Worm (Caenorhabditis elegans) whole organism, L4 larva: ENCODE data around the gene srh-213.

Experiments
- D1046.2 ChIP-seq: fragments of 200-800 bp; sonication (Bioruptor generic); IDR thresholded peaks from 2 replicates; pipeline ENCODE4 v1.3.6; 2022; ENCODE audit warnings: missing genetic modification characterization, missing compliant biosample characterization
- F10B5.3 ChIP-seq: sonication (generic microtip); optimal IDR thresholded peaks from 2 replicates; lab custom pipeline; 2016; ENCODE audit warnings: mild to moderate bottlenecking, missing genetic modification characterization, missing compliant biosample characterization
- F44E2.7 ChIP-seq: fragments of 200-800 bp; sonication (Bioruptor generic); IDR thresholded peaks from 2 replicates; pipeline ENCODE4 v2.1.2; 2022; ENCODE audit warnings: missing genetic modification characterization, missing compliant biosample characterization
- F49E8.2 ChIP-seq: sonication (generic microtip); optimal IDR thresholded peaks from 2 replicates; lab custom pipeline; 2016; ENCODE audit warnings: missing compliant biosample characterization, mild to moderate bottlenecking, missing genetic modification characterization, borderline replicate concordance
- Y48G9A.11 ChIP-seq: fragments of 200-800 bp; sonication (Bioruptor generic); IDR thresholded peaks from 2 replicates; pipeline ENCODE4 v1.3.6; 2022; ENCODE audit warnings: missing genetic modification reagents, missing genetic modification characterization, missing compliant biosample characterization
- ZK337.2 ChIP-seq: fragments of 200-800 bp; sonication (Bioruptor generic); IDR thresholded peaks from 2 replicates; pipeline ENCODE4 v1.3.6; 2022; ENCODE audit warnings: missing genetic modification reagents, missing genetic modification characterization, missing compliant biosample characterization
- aha-1 ChIP-seq: fragments of 150-350 bp; peaks from one replicate; lab custom pipeline; 2014; ENCODE audit warnings: missing biosample characterization, missing genetic modification characterization
- arid-1 ChIP-seq: fragments of 200-800 bp; sonication (Bioruptor generic); conservative IDR thresholded peaks from 2 replicates; pipeline ENCODE4 v1.3.6; 2022; ENCODE audit warnings: missing genetic modification reagents, missing genetic modification characterization, missing compliant biosample characterization
- ceh-32 ChIP-seq: sonication (generic microtip); optimal IDR thresholded peaks from 2 replicates; lab custom pipeline; 2016; ENCODE audit warnings: mild to moderate bottlenecking, missing genetic modification characterization, missing compliant biosample characterization; ENCODE audit not compliant: poor library complexity
- ctbp-1 ChIP-seq: fragments of 200-800 bp; sonication (Bioruptor generic); IDR thresholded peaks from 2 replicates; pipeline ENCODE4 v1.3.6; 2022; ENCODE audit warnings: missing genetic modification reagents, missing genetic modification characterization, missing compliant biosample characterization
- daf-8 ChIP-seq: fragments of 200-800 bp; sonication (Bioruptor generic); IDR thresholded peaks from 2 replicates; pipeline ENCODE4 v1.3.6; 2022; ENCODE audit warnings: missing genetic modification characterization, missing compliant biosample characterization
- dmd-8 ChIP-seq: fragments of 200-800 bp; sonication (Bioruptor generic); IDR thresholded peaks from 2 replicates; pipeline ENCODE4 v1.3.6; 2022; ENCODE audit warnings: missing genetic modification characterization, missing compliant biosample characterization
- duxl-1 ChIP-seq: sonication (generic microtip); optimal IDR thresholded peaks from 2 replicates; lab custom pipeline; 2016; ENCODE audit warnings: mild to moderate bottlenecking, missing genetic modification characterization, moderate library complexity, missing compliant biosample characterization; ENCODE audit not compliant: poor library complexity
- egl-27 ChIP-seq: sonication (generic microtip); optimal IDR thresholded peaks from 3 replicates; lab custom pipeline; 2017; ENCODE audit warnings: missing biosample characterization, missing genetic modification reagents, missing genetic modification characterization
- egl-43 ChIP-seq: fragments of 200-800 bp; sonication (Bioruptor generic); IDR thresholded peaks from 2 replicates; pipeline ENCODE4 v1.3.6; 2022; ENCODE audit warnings: missing genetic modification reagents, missing genetic modification characterization, missing compliant biosample characterization
- fkh-10 ChIP-seq: fragments of 150-350 bp; optimal IDR thresholded peaks from 2 replicates; lab custom pipeline; 2014; ENCODE audit warnings: missing biosample characterization, missing genetic modification reagents, missing genetic modification characterization
- hif-1 ChIP-seq, 2 experiments: sonication (generic microtip); optimal IDR thresholded peaks; 2 replicates each; lab custom pipeline; 2016 to 2017; ENCODE audit warnings: missing compliant biosample characterization in 2 of 2, missing genetic modification characterization in 2 of 2, missing genetic modification reagents in 2 of 2, missing genotype in 2 of 2, mild to moderate bottlenecking in 1 of 2
- hlh-11 ChIP-seq: fragments of 200-800 bp; sonication (Bioruptor generic); optimal IDR thresholded peaks from 2 replicates; lab custom pipeline; 2018; ENCODE audit warnings: mild to moderate bottlenecking, missing genetic modification characterization, missing compliant biosample characterization
- hlh-30 ChIP-seq: sonication (generic microtip); optimal IDR thresholded peaks from 2 replicates; lab custom pipeline; 2017; ENCODE audit warnings: antibody characterized with exemption, mild to moderate bottlenecking, missing genetic modification characterization, missing compliant biosample characterization; ENCODE audit not compliant: insufficient read depth
- lin-1 ChIP-seq: fragments of 200-800 bp; sonication (Bioruptor generic); IDR thresholded peaks from 2 replicates; pipeline ENCODE4 v1.3.6; 2022; ENCODE audit warnings: missing genetic modification reagents, missing genetic modification characterization, missing compliant biosample characterization
- lin-13 ChIP-seq: fragments of 150-350 bp; optimal IDR thresholded peaks from 2 replicates; lab custom pipeline; 2014; ENCODE audit warnings: missing biosample characterization, missing genetic modification reagents, missing genetic modification characterization
- lin-29 ChIP-seq: fragments of 200-800 bp; sonication (Bioruptor generic); IDR thresholded peaks from 2 replicates; pipeline ENCODE4 v1.3.6; 2022; ENCODE audit warnings: missing genetic modification reagents, missing genetic modification characterization, missing compliant biosample characterization
- lin-38 ChIP-seq: fragments of 200-800 bp; sonication (Bioruptor generic); IDR thresholded peaks from 2 replicates; pipeline ENCODE4 v1.3.6; 2022; ENCODE audit warnings: missing genetic modification reagents, missing genetic modification characterization, missing compliant biosample characterization
- lir-3 ChIP-seq: sonication (generic microtip); optimal IDR thresholded peaks from 2 replicates; lab custom pipeline; 2016; ENCODE audit warnings: mild to moderate bottlenecking, missing genetic modification characterization, missing compliant biosample characterization
- mdt-29 ChIP-seq: fragments of 200-800 bp; sonication (Bioruptor generic); IDR thresholded peaks from 2 replicates; pipeline ENCODE4 v1.3.6; 2022; ENCODE audit warnings: missing genetic modification reagents, missing genetic modification characterization, missing compliant biosample characterization
- mep-1 ChIP-seq: fragments of 150-350 bp; sonication (generic microtip); optimal IDR thresholded peaks from 3 replicates; lab custom pipeline; 2014; ENCODE audit warnings: missing biosample characterization, missing genetic modification characterization
- nhr-237 ChIP-seq: sonication (generic microtip); optimal IDR thresholded peaks from 2 replicates; lab custom pipeline; 2017; ENCODE audit warnings: missing biosample characterization, missing genetic modification characterization
- nhr-28 ChIP-seq: fragments of 150-350 bp; optimal IDR thresholded peaks from 2 replicates; lab custom pipeline; 2014; ENCODE audit warnings: missing biosample characterization, missing genetic modification characterization
- php-3 ChIP-seq: fragments of 200-800 bp; sonication (Bioruptor generic); IDR thresholded peaks from 2 replicates; pipeline ENCODE4 v1.3.6; 2022; ENCODE audit warnings: missing genetic modification reagents, missing genetic modification characterization, missing compliant biosample characterization
- pqm-1 ChIP-seq: sonication (generic microtip); optimal IDR thresholded peaks from 2 replicates; lab custom pipeline; 2017; ENCODE audit warnings: missing biosample characterization, missing genetic modification characterization
- rbr-2 ChIP-seq: sonication (generic microtip); optimal IDR thresholded peaks from 2 replicates; lab custom pipeline; 2016; ENCODE audit warnings: missing genotype, missing genetic modification characterization, missing compliant biosample characterization
- set-16 ChIP-seq: fragments of 200-800 bp; sonication (Bioruptor generic); IDR thresholded peaks from 2 replicates; pipeline ENCODE4 v1.3.6; 2022; ENCODE audit warnings: missing genetic modification reagents, missing genetic modification characterization, missing compliant biosample characterization
- snpc-1.2 ChIP-seq: fragments of 200-800 bp; sonication (Bioruptor generic); IDR thresholded peaks from 2 replicates; pipeline ENCODE4 v1.3.6; 2022; ENCODE audit warnings: missing genetic modification reagents, missing genetic modification characterization, missing compliant biosample characterization
- spr-3 ChIP-seq: fragments of 200-800 bp; sonication (Bioruptor generic); optimal IDR thresholded peaks from 2 replicates; lab custom pipeline; 2018; ENCODE audit warnings: mild to moderate bottlenecking, missing genetic modification characterization, missing compliant biosample characterization
- tag-97 ChIP-seq: fragments of 200-800 bp; sonication (Bioruptor generic); IDR thresholded peaks from 2 replicates; pipeline ENCODE4 v1.3.6; 2022; ENCODE audit warnings: missing genetic modification characterization, missing compliant biosample characterization
- unc-39 ChIP-seq: sonication (generic microtip); optimal IDR thresholded peaks from 2 replicates; lab custom pipeline; 2017; ENCODE audit warnings: missing biosample characterization, missing genetic modification characterization
- unc-62 ChIP-seq, 3 experiments: fragments of 150-350 bp in 1 of 3; sonication (generic microtip); optimal IDR thresholded peaks in 2 of 3; peaks in 1 of 3; 1 replicate in 1 of 3; 2 replicates in 2 of 3; lab custom pipeline; 2014 to 2017; ENCODE audit warnings: missing biosample characterization in 3 of 3, missing genetic modification characterization in 3 of 3, missing genetic modification reagents in 3 of 3, missing genotype in 1 of 3
- vab-7 ChIP-seq: fragments of 200-800 bp; sonication (Bioruptor generic); IDR thresholded peaks from 2 replicates; pipeline ENCODE4 v1.3.6; 2022; ENCODE audit warnings: missing genetic modification reagents, missing genetic modification characterization, missing compliant biosample characterization
- zag-1 ChIP-seq: fragments of 150-350 bp; optimal IDR thresholded peaks from 2 replicates; lab custom pipeline; 2014; ENCODE audit warnings: missing biosample characterization, missing genetic modification characterization
- zfp-3 ChIP-seq: fragments of 200-800 bp; sonication (Bioruptor generic); conservative IDR thresholded peaks from 2 replicates; pipeline ENCODE4 v1.3.6; 2022; ENCODE audit warnings: missing genetic modification reagents, missing genetic modification characterization, missing compliant biosample characterization
- zip-2 ChIP-seq: fragments of 150-350 bp; optimal IDR thresholded peaks from 2 replicates; lab custom pipeline; 2014; ENCODE audit warnings: missing biosample characterization, missing genetic modification characterization
- ztf-7 ChIP-seq: fragments of 150-350 bp; optimal IDR thresholded peaks from 2 replicates; lab custom pipeline; 2014; ENCODE audit warnings: missing biosample characterization, missing genetic modification characterization

srh-213 gene

DNA sequence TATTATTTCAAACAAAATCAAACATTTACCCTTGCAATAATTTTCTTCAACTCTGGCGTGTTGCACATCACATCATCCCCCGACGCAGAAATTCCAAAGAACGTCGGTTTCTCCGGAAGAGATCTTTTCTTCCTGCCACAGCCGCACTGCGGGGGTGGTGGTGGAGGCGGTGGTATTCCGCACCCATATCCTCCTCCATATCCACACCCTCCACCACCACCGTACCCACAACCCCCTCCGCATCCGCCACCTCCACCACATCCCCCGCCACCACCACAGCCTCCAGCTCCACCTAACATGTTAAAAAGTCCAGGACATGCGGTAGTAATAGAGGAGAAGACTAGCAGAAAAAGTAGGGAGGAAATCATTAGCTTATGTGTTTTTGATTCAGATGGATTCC lies 40.0 kb downstream of the srh-213 start, which contains the start of gene grl-29:
TSS of gene grl-29 (minus strand) at position 368 of the 400 bp plus-strand sequence.
- TF ChIP-seq egl-43 (GFP tag; lab: Robert Waterston, UW) (peak; percentile 70), set-16 (GFP tag; lab: Robert Waterston, UW) (peak; percentile 88; the same call in 1 of the 2 replicates), Y48G9A.11 (GFP tag; lab: Robert Waterston, UW) (no peak)
- TF ChIP-seq, all 104 proteins: peak for 2

- TF ChIP-seq hlh-11 (tag; lab: Kevin White, UChicago): no peak
- no peak for TF ChIP-seq set-16 (GFP tag; lab: Robert Waterston, UW)
- no peak for TF ChIP-seq ztf-7 (tag; lab: Kevin White, UChicago)
- no peak for TF ChIP-seq daf-8 (GFP tag; lab: Robert Waterston, UW)
- no peak for TF ChIP-seq spr-3 (GFP tag; lab: Kevin White, UChicago)
- no peak for TF ChIP-seq ceh-32 (tag; lab: Kevin White, UChicago)
- TF ChIP-seq lin-29 (GFP tag; lab: Robert Waterston, UW): no peak
- TF ChIP-seq F44E2.7: no peak
- TF ChIP-seq duxl-1 (tag; lab: Kevin White, UChicago): no peak
- TF ChIP-seq lin-38: no peak
- TF ChIP-seq zip-2: no peak
- TF ChIP-seq pqm-1 (tag; lab: Kevin White, UChicago): peak; percentile 16
- TF ChIP-seq mdt-29 (GFP tag; lab: Robert Waterston, UW): no peak
- no peak for TF ChIP-seq snpc-1.2 (GFP tag; lab: Robert Waterston, UW)
- TF ChIP-seq arid-1: no peak
- peak; percentile 79 for TF ChIP-seq nhr-28 (tag; lab: Kevin White, UChicago)
- no peak for TF ChIP-seq lir-3
- TF ChIP-seq unc-39 (tag; lab: Kevin White, UChicago): no peak
- TF ChIP-seq F49E8.2 (tag; lab: Kevin White, UChicago): no peak
- no peak for TF ChIP-seq D1046.2 (GFP tag; lab: Robert Waterston, UW)
- TF ChIP-seq zfp-3 (GFP tag; lab: Robert Waterston, UW): no peak
- peak in 1 of 2 experiments; percentile 69 for TF ChIP-seq unc-62 (GFP tag; optimal IDR thresholded peaks at IDR 0.05 in 1 of 2; lab: Kevin White, UChicago)
- TF ChIP-seq unc-62 (tag; optimal IDR thresholded peaks at IDR 0.05; lab: Kevin White, UChicago): no peak
- no peak for TF ChIP-seq rbr-2 (tag; lab: Kevin White, UChicago)
- TF ChIP-seq fkh-10 (GFP tag; lab: Kevin White, UChicago): no peak
- TF ChIP-seq F10B5.3 (tag; lab: Kevin White, UChicago): no peak
- no peak for TF ChIP-seq lin-1
- 0 out of 2 replicates have a peak, but pooled peaks have one; percentile 45 for TF ChIP-seq php-3
These were observed 41.9 kb downstream of the srh-213 start, which contains the start of gene T24A6.20 for ce11 chrV:3552740-3553469. Gene T24A6.20 (plus strand): TSS chrV:3553134.

- TF ChIP-seq nhr-237 (tag; lab: Kevin White, UChicago): no peak
- TF ChIP-seq mep-1 (tag; lab: Kevin White, UChicago): no peak
- TF ChIP-seq ZK337.2 (GFP tag; lab: Robert Waterston, UW): no peak
- TF ChIP-seq egl-27: no peak
- no peak for TF ChIP-seq zag-1 (tag; lab: Kevin White, UChicago)
- TF ChIP-seq, all 104 proteins: peak for 0
These were observed 43.1 kb downstream of the srh-213 start, which contains the start of gene grl-28 for ce11 chrV:3551765-3552164. Gene grl-28 (minus strand): TSS chrV:3551865.

DNA sequence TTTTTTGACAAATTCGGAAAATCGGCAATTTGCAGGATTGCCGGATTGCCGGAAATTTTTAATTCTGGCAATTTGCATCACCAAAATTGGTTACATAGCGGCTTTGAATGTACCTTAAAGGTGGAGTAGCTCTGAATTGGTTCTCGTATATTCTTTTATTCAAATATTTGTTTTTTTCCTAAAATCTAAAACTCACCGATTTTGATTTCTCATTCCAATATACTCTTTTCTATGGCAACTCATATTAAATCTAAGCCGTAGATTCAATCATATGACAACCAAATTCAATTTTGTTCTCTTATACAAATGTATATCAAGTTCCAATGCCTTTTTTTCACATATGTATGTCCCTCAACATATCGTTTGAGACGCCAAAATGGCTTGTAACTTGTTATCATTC lies 45.3 kb downstream of the srh-213 start, which contains the start of gene sri-21:
TSS of gene sri-21 (plus strand) at position 301 of the 400 bp plus-strand sequence.
- no peak for TF ChIP-seq ctbp-1
- no peak for TF ChIP-seq vab-7 (GFP tag; lab: Robert Waterston, UW)
- no peak for TF ChIP-seq hif-1 (tag; optimal IDR thresholded peaks at IDR 0.05; lab: Kevin White, UChicago)
- TF ChIP-seq dmd-8 (GFP tag; lab: Robert Waterston, UW): no peak
- no peak for TF ChIP-seq tag-97 (GFP tag; lab: Robert Waterston, UW)
- TF ChIP-seq lin-13 (GFP tag; lab: Kevin White, UChicago): no peak
- no peak for TF ChIP-seq hlh-30
- no peak for TF ChIP-seq aha-1
- TF ChIP-seq daf-8 (GFP tag; lab: Robert Waterston, UW): no peak
- TF ChIP-seq unc-62 (GFP tag; optimal IDR thresholded peaks at IDR 0.05 in 1 of 2; lab: Kevin White, UChicago): no peak
- no peak for TF ChIP-seq unc-62 (tag; optimal IDR thresholded peaks at IDR 0.05; lab: Kevin White, UChicago)
- TF ChIP-seq unc-39 (tag; lab: Kevin White, UChicago): no peak
